Fruit fly (Drosophila melanogaster): ENCODE results near the gene hmw.

hmw gene

DNA sequence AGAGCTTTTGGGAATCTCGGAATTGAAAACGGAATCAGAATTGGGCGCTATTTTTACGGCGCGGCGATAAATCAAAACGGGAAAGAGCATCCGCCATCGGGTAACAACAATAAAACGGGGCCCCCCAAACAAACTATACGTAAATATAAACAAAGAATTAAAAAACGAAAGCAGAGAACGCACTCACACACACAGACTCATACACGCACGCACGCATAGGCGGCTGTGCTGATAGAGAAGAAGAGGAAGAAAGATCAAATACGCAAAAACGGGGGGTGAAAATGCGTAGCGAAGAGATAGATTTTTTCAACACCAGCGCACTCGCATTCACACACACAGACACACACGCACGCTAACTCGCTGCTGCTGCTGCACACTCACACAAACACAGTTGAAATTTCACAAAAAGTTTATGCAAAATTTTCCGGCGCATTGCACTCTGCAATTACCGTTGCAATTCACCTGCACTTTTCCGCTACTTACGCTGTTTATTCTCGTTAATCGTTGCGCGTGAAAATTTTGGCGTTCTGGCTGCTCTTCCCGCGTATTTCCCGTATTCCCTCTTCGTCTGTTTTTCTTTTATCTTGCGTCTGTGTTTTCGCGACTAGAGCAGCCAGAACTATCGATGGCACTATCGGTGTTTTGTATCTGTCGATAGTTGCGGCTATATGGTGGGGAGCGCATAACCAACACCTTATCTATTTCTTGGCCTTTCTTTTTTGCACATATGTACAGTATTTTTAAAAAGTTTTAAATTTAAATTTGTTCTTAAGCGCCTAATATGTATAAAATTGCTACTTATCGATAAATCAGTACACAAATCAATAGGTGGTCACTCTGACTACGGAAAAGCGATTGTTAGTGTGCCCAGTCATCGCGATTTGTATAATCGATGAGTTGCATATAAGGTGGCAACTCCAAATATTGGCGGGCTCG is 50.8 kb downstream of the hmw start, which contains the start of gene CG31122 (continued):
- TF ChIP-seq CG6163 (GFP tag; IDR thresholded peaks at IDR 0.05) (peak; percentile 22; the same call in 1 of the 3 replicates), achi (GFP tag; optimal IDR thresholded peaks at IDR 0.05) (no peak), OdsH (GFP tag; optimal IDR thresholded peaks at IDR 0.05) (no peak), Sox15 (GFP tag; optimal IDR thresholded peaks at IDR 0.05) (no peak), CG9139 (GFP tag; optimal IDR thresholded peaks at IDR 0.05) (no peak), ss (GFP tag; optimal IDR thresholded peaks at IDR 0.05) (no peak), spab (GFP tag; optimal IDR thresholded peaks at IDR 0.05) (no peak), dsx (GFP tag; optimal IDR thresholded peaks at IDR 0.05; ENCODE audit: poor library complexity, severe bottlenecking) (peak; percentile 20), CG16779 (tag; optimal IDR thresholded peaks at IDR 0.05) (no peak), CG6792 (GFP tag; optimal IDR thresholded peaks at IDR 0.05) (no peak), salr (GFP tag; optimal IDR thresholded peaks at IDR 0.05) (peak in 1 of 2 experiments; percentile 20), CG11294 (GFP tag; IDR thresholded peaks at IDR 0.05) (no peak), Eip78C (GFP tag) (peak; percentile 82), CG4318 (GFP tag; optimal IDR thresholded peaks at IDR 0.05) (no peak), Smox (GFP tag; optimal IDR thresholded peaks at IDR 0.05) (no peak), CG8319 (GFP tag; optimal IDR thresholded peaks at IDR 0.05) (no peak), Ets21C (GFP tag; optimal IDR thresholded peaks at IDR 0.05) (no peak), CG10631 (GFP tag; optimal IDR thresholded peaks at IDR 0.05) (no peak), dac (GFP tag; optimal IDR thresholded peaks at IDR 0.05) (peak; percentile 19), CG8632 (GFP tag; optimal IDR thresholded peaks at IDR 0.05) (no peak), Eip93F (GFP tag; optimal IDR thresholded peaks at IDR 0.05) (no peak), vri (GFP tag; optimal IDR thresholded peaks at IDR 0.05) (no peak), Hr38 (GFP tag; optimal IDR thresholded peaks at IDR 0.05) (no peak), CG15336 (GFP tag; IDR thresholded peaks at IDR 0.05) (peak; percentile 43), CG6854 (GFP tag; optimal IDR thresholded peaks at IDR 0.05) (no peak), Ets96B (tag; optimal IDR thresholded peaks at IDR 0.05) (no peak), CG32006 (GFP tag; optimal IDR thresholded peaks at IDR 0.05) (no peak), Lpt (GFP tag; optimal IDR thresholded peaks at IDR 0.05) (peak; percentile 47), lz (GFP tag; optimal IDR thresholded peaks at IDR 0.05) (peak; percentile 37), CG6808 (GFP tag; optimal IDR thresholded peaks at IDR 0.05) (no peak), CG34406 (GFP tag; optimal IDR thresholded peaks at IDR 0.05) (peak; percentile 9), CG3919 (GFP tag; optimal IDR thresholded peaks at IDR 0.05) (peak; percentile 54), Gug (GFP tag; IDR thresholded peaks at IDR 0.05) (no peak), CG7368 (GFP tag; optimal IDR thresholded peaks at IDR 0.05) (no peak), acj6 (GFP tag; optimal IDR thresholded peaks at IDR 0.05) (no peak), CG3032 (tag; optimal IDR thresholded peaks at IDR 0.05) (no peak), fd85E (GFP tag; optimal IDR thresholded peaks at IDR 0.05) (no peak), Met (GFP tag; optimal IDR thresholded peaks at IDR 0.05) (no peak), CG10669 (GFP tag; optimal IDR thresholded peaks at IDR 0.05) (no peak)

All from whole organism, prepupa.